Worm (Caenorhabditis elegans) whole organism, L4 larva: ENCODE results near the gene warf-1.
"Not testable (repeated sequence)": the region's sequence is repeated elsewhere in the genome, so short reads cannot be mapped to it uniquely, and the experiment has no call there.

Source experiments
- Y48G9A.11 ChIP-seq: fragments of 200-800 bp; sonication (Bioruptor generic); IDR thresholded peaks from 2 replicates; pipeline ENCODE4 v1.3.6; 2022; ENCODE audit warnings: missing genetic modification reagents, missing genetic modification characterization, missing compliant biosample characterization
- aly-2 ChIP-seq: sonication (generic microtip); optimal IDR thresholded peaks from 2 replicates; lab custom pipeline; 2018; ENCODE audit warnings: missing biosample characterization, missing genetic modification characterization
- ama-1 ChIP-seq: fragments of 150-350 bp; optimal IDR thresholded peaks from 2 replicates; lab custom pipeline; 2014; ENCODE audit warnings: inconsistent platforms, mixed read lengths
- hlh-11 ChIP-seq: fragments of 200-800 bp; sonication (Bioruptor generic); optimal IDR thresholded peaks from 2 replicates; lab custom pipeline; 2018; ENCODE audit warnings: mild to moderate bottlenecking, missing genetic modification characterization, missing compliant biosample characterization
- mep-1 ChIP-seq: fragments of 150-350 bp; sonication (generic microtip); optimal IDR thresholded peaks from 3 replicates; lab custom pipeline; 2014; ENCODE audit warnings: missing biosample characterization, missing genetic modification characterization

DNA sequence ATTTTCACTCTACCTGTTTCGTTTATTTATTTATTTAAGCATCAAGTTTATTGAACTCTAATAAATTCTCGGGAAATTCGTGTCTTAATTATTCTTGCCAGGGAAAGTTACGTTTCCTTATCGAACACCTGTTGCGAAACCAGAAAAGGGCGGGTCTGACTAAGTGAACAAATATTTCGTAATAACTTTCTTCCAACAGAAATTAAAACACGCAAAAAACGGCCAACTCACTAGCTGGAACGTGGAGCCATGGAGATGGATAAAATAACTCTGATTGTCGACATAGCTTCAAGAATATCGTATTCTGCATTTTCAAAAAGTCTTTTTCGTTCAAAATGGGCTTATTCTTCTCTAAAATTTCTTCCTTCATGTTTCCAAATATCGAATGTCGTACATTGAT, at the start of gene warf-1:
- not testable (repeated sequence) for TF ChIP-seq mep-1 (tag; lab: Kevin White, UChicago); ama-1 (lab: Kevin White, UChicago); aly-2 (tag; lab: Kevin White, UChicago); Y48G9A.11 (GFP tag; lab: Robert Waterston, UW); hlh-11 (tag; lab: Kevin White, UChicago)
